Fruit fly (Drosophila melanogaster) S2 (cell line): ENCODE measurements around the gene CG17633.

Source experiments
- CG8478 ChIP-seq: fragments of >200 bp; optimal IDR thresholded peaks from 2 replicates; lab custom pipeline; 2018
- CTCF ChIP-seq, 2 experiments: fragments of >200 bp; optimal IDR thresholded peaks; 2 replicates each; lab custom pipeline; 2018

DNA sequence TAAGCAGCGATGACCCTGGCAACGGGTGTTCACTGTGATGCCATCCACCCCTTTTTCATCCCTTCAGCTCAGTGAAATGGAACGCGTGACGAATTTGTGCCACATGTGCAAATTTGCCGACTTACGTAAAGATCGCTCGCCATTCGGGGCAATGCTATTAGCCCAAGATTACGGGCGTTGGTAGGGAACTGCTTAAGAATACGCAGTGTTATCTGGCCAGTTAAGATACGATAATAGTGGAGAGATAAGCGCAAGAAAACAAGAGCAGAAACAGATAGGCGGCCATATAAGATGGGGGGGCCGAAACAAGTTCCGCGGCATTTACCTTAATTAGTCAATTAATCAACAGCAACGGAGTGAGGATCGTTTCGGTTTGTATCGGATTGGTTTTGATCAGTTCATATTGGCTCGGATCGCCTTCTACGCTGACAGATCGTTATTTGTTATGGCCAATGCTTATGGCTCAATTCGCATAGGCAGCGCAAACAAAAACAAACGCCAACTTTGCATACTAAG lies 17.1 kb downstream of the CG17633 start:
- TF ChIP-seq CG8478 (no peak), CTCF (optimal IDR thresholded peaks at IDR 0.05; lab: Kevin White, UChicago) (no peak)
